Worm (Caenorhabditis elegans): ENCODE measurements around the gene spat-3.

The spat-3 gene

DNA sequence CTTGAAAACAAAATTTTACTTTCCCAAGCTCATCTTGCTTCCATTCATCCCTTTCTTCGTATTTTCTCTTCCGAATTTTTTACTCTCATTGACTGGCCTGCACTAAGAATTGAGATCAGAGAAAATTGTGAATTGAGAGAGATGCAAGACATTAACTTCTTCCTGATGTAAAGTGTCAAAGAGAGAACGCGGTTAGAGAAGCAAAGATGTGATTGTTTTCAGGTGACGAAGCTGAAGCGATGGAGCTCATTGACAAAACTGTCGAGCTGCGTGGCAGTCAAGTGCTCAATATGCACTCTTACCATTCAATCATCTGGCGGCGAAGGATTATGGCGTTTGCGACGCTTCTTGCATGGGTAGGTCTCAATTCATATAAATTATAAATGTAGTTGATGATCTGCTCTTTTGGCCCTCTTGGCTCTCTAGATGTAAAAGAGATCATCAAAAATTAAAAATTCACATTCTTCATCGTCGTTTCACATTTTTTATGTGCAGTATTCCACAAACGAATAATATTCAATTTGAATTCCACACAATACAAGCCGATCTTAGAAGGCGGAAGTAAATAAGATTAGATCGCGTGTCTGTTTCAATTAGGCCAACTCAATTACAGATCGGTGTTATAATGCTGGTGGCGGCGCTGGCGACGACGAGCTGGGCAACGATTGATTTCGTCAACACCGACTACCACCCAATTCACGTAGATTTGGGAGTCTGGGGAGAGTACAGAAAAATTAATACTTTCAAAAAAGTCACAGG, 23.3 kb upstream of the spat-3 start:
- TF ChIP-seq unc-62 (GFP tag; optimal IDR thresholded peaks at IDR 0.05) (no peak), C34F6.9 (tag; optimal IDR thresholded peaks at IDR 0.05) (peak; percentile 23), lin-11 (tag; optimal IDR thresholded peaks at IDR 0.05) (no peak), unc-55 (GFP tag; optimal IDR thresholded peaks at IDR 0.05) (no peak), crh-2 (tag; optimal IDR thresholded peaks at IDR 0.05) (peak; percentile 2), nhr-23 (tag; optimal IDR thresholded peaks at IDR 0.05) (no peak), ceh-82 (tag; optimal IDR thresholded peaks at IDR 0.05) (no peak)

DNA sequence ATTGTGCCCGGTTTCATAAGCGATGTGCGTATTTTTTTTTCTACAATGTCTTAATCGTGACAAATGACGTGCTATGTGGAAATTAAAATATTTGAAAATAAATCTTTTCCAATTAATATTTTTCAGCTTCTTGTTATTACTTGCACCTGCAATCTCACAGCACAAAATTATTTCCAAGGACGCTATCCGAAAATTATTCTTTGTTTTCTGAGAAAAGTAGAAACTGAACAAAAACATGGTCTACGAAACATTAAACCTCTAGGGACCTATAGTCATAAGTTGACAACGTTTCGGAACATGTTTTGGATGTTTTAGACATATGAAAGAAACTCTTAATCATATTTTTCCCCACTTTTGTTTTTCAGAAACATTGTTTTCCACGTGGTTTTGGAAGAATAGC, 22.6 kb upstream of the spat-3 start:
- no peak for TF ChIP-seq ZK546.5 (tag; optimal IDR thresholded peaks at IDR 0.05)
- TF ChIP-seq nhr-10 (tag; optimal IDR thresholded peaks at IDR 0.05), result no peak
- TF ChIP-seq lin-39 (tag; optimal IDR thresholded peaks at IDR 0.05), result no peak
- TF ChIP-seq nhr-129 (tag; optimal IDR thresholded peaks at IDR 0.05), result no peak
- TF ChIP-seq elt-1 (tag; optimal IDR thresholded peaks at IDR 0.05), result no peak
- no peak for TF ChIP-seq ceh-82 (tag; optimal IDR thresholded peaks at IDR 0.05)
- TF ChIP-seq blmp-1 (tag; optimal IDR thresholded peaks at IDR 0.05; ENCODE audit: insufficient read depth), result no peak

DNA sequence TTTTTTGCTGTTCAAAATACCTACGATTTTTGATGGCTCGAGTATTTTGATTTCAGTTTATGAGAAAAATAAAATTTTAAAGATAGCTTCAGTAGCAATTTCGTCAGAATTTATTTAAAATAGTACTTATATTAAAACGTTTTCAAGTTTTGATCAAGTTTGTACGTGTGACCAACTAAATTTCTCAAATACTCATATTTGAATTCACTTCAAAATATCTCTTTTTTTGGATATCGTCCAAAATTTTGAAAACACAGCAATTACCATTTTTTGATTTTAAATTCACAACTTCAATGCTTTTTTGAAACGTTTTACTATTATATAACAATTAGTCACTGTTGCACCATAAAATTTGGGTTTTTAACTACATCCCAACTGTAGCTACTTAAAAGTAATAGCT, 21.2 kb upstream of the spat-3 start:
- TF ChIP-seq lin-11 (tag; optimal IDR thresholded peaks at IDR 0.05) (no peak), aly-2 (tag; optimal IDR thresholded peaks at IDR 0.05) (no peak), blmp-1 (tag; optimal IDR thresholded peaks at IDR 0.05; ENCODE audit: insufficient read depth) (no peak), gmeb-1 (tag; optimal IDR thresholded peaks at IDR 0.05) (no peak), dmd-4 (tag; optimal IDR thresholded peaks at IDR 0.05) (no peak), nhr-77 (tag; optimal IDR thresholded peaks at IDR 0.05) (no peak), egl-27 (tag; optimal IDR thresholded peaks at IDR 0.05) (no peak), unc-62 (GFP tag; optimal IDR thresholded peaks at IDR 0.05) (no peak), zag-1 (tag; optimal IDR thresholded peaks at IDR 0.05) (no peak), mbf-1 (tag; optimal IDR thresholded peaks at IDR 0.05) (no peak)

DNA sequence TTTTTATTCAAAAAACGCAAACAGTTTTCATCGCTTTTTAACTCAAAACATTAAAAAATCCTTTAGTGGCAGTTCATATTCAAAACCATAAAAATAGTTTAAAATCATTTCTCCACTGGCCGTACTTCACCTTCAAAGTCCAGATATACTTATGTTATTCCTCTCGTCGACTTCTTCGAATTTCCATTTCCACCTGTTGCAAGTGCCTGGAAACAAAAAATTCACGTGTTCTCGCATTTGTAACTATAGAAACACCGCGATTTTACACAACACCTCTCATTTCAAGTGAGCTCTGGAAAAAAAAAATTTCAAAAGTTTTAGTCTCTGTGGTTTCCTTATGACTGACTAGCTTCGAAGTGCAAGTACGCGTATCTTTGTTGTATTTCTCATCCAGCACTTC, 19.4 kb upstream of the spat-3 start:
- no peak for TF ChIP-seq sma-3 (GFP tag; optimal IDR thresholded peaks at IDR 0.05)
- TF ChIP-seq egl-27 (tag; optimal IDR thresholded peaks at IDR 0.05), result no peak
- TF ChIP-seq ztf-11 (tag; optimal IDR thresholded peaks at IDR 0.05), result no peak
- TF ChIP-seq dmd-4 (tag; optimal IDR thresholded peaks at IDR 0.05), result no peak
- TF ChIP-seq nhr-10 (tag; optimal IDR thresholded peaks at IDR 0.05), result no peak
- TF ChIP-seq ZK546.5 (tag; optimal IDR thresholded peaks at IDR 0.05), result no peak
- TF ChIP-seq lsy-2 (tag; optimal IDR thresholded peaks at IDR 0.05), result no peak

DNA sequence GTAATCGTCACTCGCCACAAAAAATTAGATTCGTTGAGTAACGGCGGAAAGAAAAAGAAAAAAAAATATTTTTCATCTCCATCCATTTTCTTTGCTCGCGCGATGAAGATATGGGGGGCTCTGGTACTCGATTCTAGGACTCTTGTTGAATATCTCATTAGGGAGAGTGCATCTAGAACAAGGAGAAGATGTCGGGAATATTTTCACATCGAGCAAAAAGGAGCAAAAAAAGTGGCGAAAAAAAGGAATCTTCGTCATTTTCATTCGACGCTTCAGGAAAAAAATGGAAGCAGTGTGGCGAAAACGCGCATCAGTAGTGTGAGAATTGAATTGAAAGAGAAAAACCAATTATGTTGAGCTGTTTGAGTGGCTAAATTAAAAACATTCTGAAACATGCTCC, 18.0 kb upstream of the spat-3 start:
- TF ChIP-seq egl-27 (tag; optimal IDR thresholded peaks at IDR 0.05) (no peak), C34F6.9 (tag; optimal IDR thresholded peaks at IDR 0.05) (no peak), crh-2 (tag; optimal IDR thresholded peaks at IDR 0.05) (no peak), mab-5 (tag; optimal IDR thresholded peaks at IDR 0.05) (no peak), nhr-10 (tag; optimal IDR thresholded peaks at IDR 0.05) (no peak), ztf-4 (tag; optimal IDR thresholded peaks at IDR 0.05) (no peak), nhr-237 (tag; optimal IDR thresholded peaks at IDR 0.05) (no peak), nhr-23 (tag; optimal IDR thresholded peaks at IDR 0.05) (no peak)

DNA sequence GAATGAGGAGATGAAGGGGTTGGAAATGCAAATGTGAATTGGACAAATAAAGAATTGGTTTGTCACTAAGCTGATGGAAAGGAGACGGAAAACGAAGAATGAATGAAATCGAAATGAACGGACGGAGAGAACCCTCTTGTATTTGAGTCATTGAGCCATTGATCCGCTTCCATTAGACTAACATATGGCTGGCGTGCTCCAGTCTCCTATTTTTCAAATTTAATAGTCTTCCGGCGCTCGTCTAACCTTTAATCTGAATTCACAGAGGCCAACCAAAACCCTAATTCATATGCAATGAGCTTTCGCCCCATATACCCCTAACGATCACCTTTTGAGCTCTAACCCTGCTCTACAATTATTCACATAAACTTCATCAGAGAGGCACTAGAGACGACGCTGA, 16.3 kb upstream of the spat-3 start, which contains the start of gene C46C11.3:
Gene C46C11.3, plus strand, starts transcription at position 301 of the 400 bp plus-strand sequence.
- TF ChIP-seq unc-39 (tag; optimal IDR thresholded peaks at IDR 0.05), result no peak
- no peak for TF ChIP-seq snpc-4 (tag; optimal IDR thresholded peaks at IDR 0.05)
- no peak for TF ChIP-seq sma-3 (GFP tag; optimal IDR thresholded peaks at IDR 0.05)
- no peak for TF ChIP-seq blmp-1 (tag; optimal IDR thresholded peaks at IDR 0.05; ENCODE audit: insufficient read depth)
- no peak for TF ChIP-seq alr-1 (tag; optimal IDR thresholded peaks at IDR 0.05)
- TF ChIP-seq nhr-6 (tag; optimal IDR thresholded peaks at IDR 0.05), result no peak
- TF ChIP-seq ama-1 (optimal IDR thresholded peaks at IDR 0.05), result no peak
- TF ChIP-seq ztf-11 (tag; optimal IDR thresholded peaks at IDR 0.05), result no peak
- TF ChIP-seq nhr-25 (tag; optimal IDR thresholded peaks at IDR 0.05), result no peak
- TF ChIP-seq unc-55 (GFP tag; optimal IDR thresholded peaks at IDR 0.05), result no peak

All from whole organism, L2 larva.